Fruit fly (Drosophila melanogaster): ENCODE results near the gene CG6661.

The CG6661 gene

DNA sequence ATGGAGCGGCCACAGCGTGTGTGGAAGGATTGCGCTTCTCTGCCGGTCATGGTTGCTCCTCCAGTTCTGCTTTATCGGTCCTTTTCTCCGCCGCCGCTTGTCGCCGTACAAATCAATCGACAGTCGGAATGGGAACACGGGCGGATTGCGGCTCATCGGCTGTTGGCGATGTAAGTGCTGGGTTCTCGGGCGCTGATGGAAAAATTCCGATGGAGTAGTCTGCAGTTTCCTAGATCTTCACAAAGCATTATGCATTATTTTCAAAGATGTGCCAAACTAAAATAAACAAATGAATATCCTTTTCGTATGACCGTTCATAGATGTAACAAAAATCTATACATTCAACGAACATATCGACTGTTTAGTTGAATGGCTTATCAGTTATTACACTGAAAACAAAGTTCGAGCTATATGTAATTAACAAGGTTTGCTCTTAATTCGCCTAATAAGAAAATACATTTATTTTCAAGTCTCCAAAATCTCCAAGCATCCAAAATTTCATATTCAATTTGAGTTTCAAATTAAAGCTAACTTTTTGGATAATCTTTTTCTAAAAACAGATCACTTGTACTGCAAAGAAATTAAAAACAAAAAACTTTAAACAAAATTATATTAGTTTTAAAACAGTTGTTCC lies 15.2 kb downstream of the CG6661 start, which contains the start of gene Neurl4 (continued):
- peak; percentile 72 for TF ChIP-seq Hr3 (GFP tag; optimal IDR thresholded peaks at IDR 0.05)
- TF ChIP-seq tin (GFP tag; optimal IDR thresholded peaks at IDR 0.05), result peak; percentile 49
- TF ChIP-seq gt (GFP tag; IDR thresholded peaks at IDR 0.05), result no peak
- no peak for TF ChIP-seq pfk (GFP tag; optimal IDR thresholded peaks at IDR 0.05)
- TF ChIP-seq cg (GFP tag; optimal IDR thresholded peaks at IDR 0.05), result no peak
- no peak for TF ChIP-seq CG16813 (GFP tag; IDR thresholded peaks at IDR 0.05; ENCODE audit: partially characterized antibody)
- no peak for TF ChIP-seq CG15479 (GFP tag; optimal IDR thresholded peaks at IDR 0.05)
- peak; percentile 69 for TF ChIP-seq MBD-R2 (GFP tag; IDR thresholded peaks at IDR 0.05)
- TF ChIP-seq Oli (tag; optimal IDR thresholded peaks at IDR 0.05), result peak; percentile 75
- no peak for TF ChIP-seq croc (GFP tag; conservative IDR thresholded peaks at IDR 0.05)
- no peak for TF ChIP-seq gce (GFP tag; IDR thresholded peaks at IDR 0.05)
- TF ChIP-seq sqz (GFP tag; optimal IDR thresholded peaks at IDR 0.05), result no peak
- TF ChIP-seq CG11504 (tag; optimal IDR thresholded peaks at IDR 0.05), result no peak
- TF ChIP-seq gem (tag; optimal IDR thresholded peaks at IDR 0.05), result no peak
- no peak for TF ChIP-seq Nf-YB (GFP tag; optimal IDR thresholded peaks at IDR 0.05)
- TF ChIP-seq bsh (GFP tag; optimal IDR thresholded peaks at IDR 0.05), result peak in 1 of 2 experiments; percentile 83
- TF ChIP-seq zf30C (GFP tag; optimal IDR thresholded peaks at IDR 0.05), result peak; percentile 95
- TF ChIP-seq B-H2 (GFP tag; optimal IDR thresholded peaks at IDR 0.05), result no peak
- peak; percentile 33 for TF ChIP-seq CG13123 (GFP tag; optimal IDR thresholded peaks at IDR 0.05)
- TF ChIP-seq Eip74EF (GFP tag; optimal IDR thresholded peaks at IDR 0.05), result no peak
- no peak for TF ChIP-seq sd (tag; optimal IDR thresholded peaks at IDR 0.05)
- no peak for TF ChIP-seq CG18476 (GFP tag; optimal IDR thresholded peaks at IDR 0.05)

- TF ChIP-seq CG18476 (GFP tag; optimal IDR thresholded peaks at IDR 0.05) (peak; percentile 47), Hr51 (GFP tag; optimal IDR thresholded peaks at IDR 0.05) (peak; percentile 32 to 57), CG18262 (tag; optimal IDR thresholded peaks at IDR 0.05) (peak; percentile 57), MBD-R2 (GFP tag; IDR thresholded peaks at IDR 0.05) (peak; percentile 93), CG17612 (GFP tag; IDR thresholded peaks at IDR 0.05) (no peak), org-1 (GFP tag; optimal IDR thresholded peaks at IDR 0.05) (no peak), Antp (GFP tag; optimal IDR thresholded peaks at IDR 0.05) (peak; percentile 83), HHEX (GFP tag; optimal IDR thresholded peaks at IDR 0.05) (peak; percentile 50), gcm2 (GFP tag; optimal IDR thresholded peaks at IDR 0.05) (no peak), Lpt (GFP tag; optimal IDR thresholded peaks at IDR 0.05) (no peak), fd3F (GFP tag; optimal IDR thresholded peaks at IDR 0.05) (peak; percentile 8), run (tag; optimal IDR thresholded peaks at IDR 0.05) (no peak), CG31441 (GFP tag; IDR thresholded peaks at IDR 0.05) (peak; percentile 100), Oli (tag; optimal IDR thresholded peaks at IDR 0.05) (peak; percentile 7), sc (optimal IDR thresholded peaks at IDR 0.05) (no peak), sc (GFP tag; optimal IDR thresholded peaks at IDR 0.05) (no peak), CG7556 (GFP tag; optimal IDR thresholded peaks at IDR 0.05) (peak; percentile 4), eve (GFP tag; optimal IDR thresholded peaks at IDR 0.05) (no peak), schlank (tag; optimal IDR thresholded peaks at IDR 0.05) (peak; percentile 35), Dref (GFP tag; IDR thresholded peaks at IDR 0.05) (peak; percentile 43), Abd-B (GFP tag; optimal IDR thresholded peaks at IDR 0.05) (peak; percentile 69), CG43689 (GFP tag; IDR thresholded peaks at IDR 0.05) (peak; percentile 46; the same call in 1 of the 2 replicates), az2 (GFP tag; optimal IDR thresholded peaks at IDR 0.05) (peak; percentile 68), MTF-1 (GFP tag; optimal IDR thresholded peaks at IDR 0.05; ENCODE audit: borderline replicate concordance) (peak; percentile 61), usp (GFP tag; optimal IDR thresholded peaks at IDR 0.05) (no peak), CG8478 (optimal IDR thresholded peaks at IDR 0.05) (no peak), CG7963 (GFP tag; IDR thresholded peaks at IDR 0.05; ENCODE audit: partially characterized antibody) (no peak), sd (tag; optimal IDR thresholded peaks at IDR 0.05) (no peak), CG17328 (GFP tag; IDR thresholded peaks at IDR 0.05) (peak; percentile 58), CG18619 (GFP tag; optimal IDR thresholded peaks at IDR 0.05) (peak; percentile 34)
Observed at dm6 chr3L:14050944-14051548, 16.5 kb downstream of the CG6661 start, which contains the start of gene CG6833. CG6833 (plus strand) TSS chr3L:14051206.
